Fruit fly (Drosophila melanogaster) whole organism, embryonic: ENCODE measurements around the gene CG9150.
A peak's percentile ranks its signal among the peaks of the same experiment; 100 is the strongest.

Source experiments
- Asciz ChIP-seq: fragments of 200-800 bp; sonication (Bioruptor generic); optimal IDR thresholded peaks from 2 replicates; lab custom pipeline; 2017; ENCODE audit warnings: missing biosample characterization, mild to moderate bottlenecking, missing genetic modification characterization, missing genetic modification reagents
- Atf-2 ChIP-seq: fragments of 200-800 bp; sonication (Bioruptor generic); optimal IDR thresholded peaks from 2 replicates; lab custom pipeline; 2016; ENCODE audit warnings: missing biosample characterization, missing genetic modification characterization
- CG10543 ChIP-seq: fragments of 200-800 bp; sonication (Bioruptor generic); optimal IDR thresholded peaks from 3 replicates; lab custom pipeline; 2017; ENCODE audit warnings: missing biosample characterization, mild to moderate bottlenecking, missing genetic modification characterization, moderate library complexity
- CG11247 ChIP-seq: fragments of 200-800 bp; sonication (Bioruptor generic); IDR thresholded peaks from 2 replicates; pipeline ENCODE4 v1.3.6; 2022; ENCODE audit warnings: missing biosample characterization, missing genetic modification characterization
- CG11504 ChIP-seq: fragments of 200-800 bp; sonication (Bioruptor generic); optimal IDR thresholded peaks from 3 replicates; lab custom pipeline; 2019; ENCODE audit warnings: missing biosample characterization, mild to moderate bottlenecking, missing genetic modification characterization, moderate library complexity
- CG12236 ChIP-seq: fragments of 200-800 bp; sonication (Bioruptor generic); optimal IDR thresholded peaks from 2 replicates; lab custom pipeline; 2016; ENCODE audit warnings: missing biosample characterization, missing genetic modification characterization
- CG1233 ChIP-seq: fragments of 200-800 bp; sonication (Bioruptor generic); optimal IDR thresholded peaks from 4 replicates; lab custom pipeline; 2018; ENCODE audit warnings: missing biosample characterization, mild to moderate bottlenecking, missing genetic modification characterization
- CG12659 ChIP-seq: fragments of 200-800 bp; sonication (Bioruptor generic); optimal IDR thresholded peaks from 3 replicates; lab custom pipeline; 2017; ENCODE audit warnings: mild to moderate bottlenecking, missing biosample characterization, missing genetic modification reagents, missing genetic modification characterization
- CG14667 ChIP-seq: fragments of 200-800 bp; sonication (Bioruptor generic); IDR thresholded peaks from 2 replicates; pipeline ENCODE4 v1.3.6; 2022; ENCODE audit warnings: missing biosample characterization, missing genetic modification characterization
- CG15269 ChIP-seq: fragments of 200-800 bp; sonication (Bioruptor generic); optimal IDR thresholded peaks from 2 replicates; lab custom pipeline; 2018; ENCODE audit warnings: missing biosample characterization, mild to moderate bottlenecking, missing genetic modification characterization, moderate library complexity
- CG16863 ChIP-seq: fragments of 200-800 bp; sonication (Bioruptor generic); optimal IDR thresholded peaks from 3 replicates; lab custom pipeline; 2016; ENCODE audit warnings: missing biosample characterization, missing genetic modification characterization
- CG1792 ChIP-seq: fragments of 200-800 bp; sonication (Bioruptor generic); optimal IDR thresholded peaks from 2 replicates; lab custom pipeline; 2016; ENCODE audit warnings: missing biosample characterization, missing genetic modification characterization
- CG1832 ChIP-seq: fragments of 200-800 bp; sonication (Bioruptor generic); optimal IDR thresholded peaks from 2 replicates; lab custom pipeline; 2017; ENCODE audit warnings: missing biosample characterization, mild to moderate bottlenecking, missing genetic modification characterization, inconsistent platforms
- CG32772 ChIP-seq: fragments of 200-800 bp; sonication (Bioruptor generic); IDR thresholded peaks from 2 replicates; pipeline ENCODE4 v1.3.6; 2022; ENCODE audit warnings: missing biosample characterization, missing genetic modification characterization
- CG34422 ChIP-seq: fragments of 200-800 bp; sonication (Bioruptor generic); IDR thresholded peaks from 3 replicates; pipeline ENCODE4 v1.3.6; 2022; ENCODE audit warnings: missing biosample characterization, missing genetic modification characterization
- CG4820 ChIP-seq: fragments of 200-800 bp; sonication (Bioruptor generic); optimal IDR thresholded peaks from 3 replicates; lab custom pipeline; 2016; ENCODE audit warnings: missing biosample characterization, missing genetic modification characterization
- CG6175 ChIP-seq: fragments of 200-800 bp; sonication (Bioruptor generic); IDR thresholded peaks from 3 replicates; pipeline ENCODE4 v1.3.6; 2022; ENCODE audit warnings: missing biosample characterization, missing genetic modification characterization
- CG6272 ChIP-seq: fragments of 200-800 bp; sonication (Bioruptor generic); IDR thresholded peaks from 2 replicates; pipeline ENCODE4 v1.3.6; 2022; ENCODE audit warnings: missing biosample characterization, missing genetic modification characterization
- CG8089 ChIP-seq: fragments of 200-800 bp; sonication (Bioruptor generic); optimal IDR thresholded peaks from 3 replicates; lab custom pipeline; 2016; ENCODE audit warnings: missing biosample characterization, missing genetic modification characterization
- CG8290 ChIP-seq, 3 experiments: fragments of 200-800 bp; sonication (Bioruptor generic); optimal IDR thresholded peaks; 2 replicates each; lab custom pipeline; 2016 to 2019; ENCODE audit warnings: missing biosample characterization in 3 of 3, missing genetic modification characterization in 3 of 3, mild to moderate bottlenecking in 2 of 3, moderate library complexity in 1 of 3
- CG9876 ChIP-seq: fragments of 200-800 bp; sonication (Bioruptor generic); optimal IDR thresholded peaks from 2 replicates; lab custom pipeline; 2016; ENCODE audit warnings: missing biosample characterization, missing genetic modification characterization
- CoRest ChIP-seq: fragments of 200-800 bp; sonication (Bioruptor generic); optimal IDR thresholded peaks from 3 replicates; lab custom pipeline; 2018; ENCODE audit warnings: missing biosample characterization, mild to moderate bottlenecking, missing genetic modification characterization, moderate library complexity
- Dek ChIP-seq: fragments of 200-800 bp; sonication (Bioruptor generic); optimal IDR thresholded peaks from 3 replicates; lab custom pipeline; 2019; ENCODE audit warnings: missing biosample characterization, mild to moderate bottlenecking, missing genetic modification characterization, moderate library complexity
- Drgx ChIP-seq: fragments of 200-800 bp; sonication (Bioruptor generic); IDR thresholded peaks from 2 replicates; pipeline ENCODE4 v1.3.6; 2022; ENCODE audit warnings: missing biosample characterization, missing genetic modification characterization
- HHEX ChIP-seq: fragments of 200-800 bp; sonication (Bioruptor generic); optimal IDR thresholded peaks from 3 replicates; lab custom pipeline; 2017; ENCODE audit warnings: missing biosample characterization, mild to moderate bottlenecking, missing genetic modification characterization, missing genetic modification reagents
- Hmx ChIP-seq: fragments of 200-800 bp; sonication (Bioruptor generic); optimal IDR thresholded peaks from 2 replicates; lab custom pipeline; 2016; ENCODE audit warnings: missing biosample characterization, missing genetic modification characterization
- Pdp1 ChIP-seq, 2 experiments: fragments of 200-800 bp; sonication (Bioruptor generic); optimal IDR thresholded peaks; 3 replicates each; lab custom pipeline; 2016; ENCODE audit warnings: missing biosample characterization in 2 of 2, missing genetic modification characterization in 2 of 2, mild to moderate bottlenecking in 1 of 2, moderate library complexity in 1 of 2
- cad ChIP-seq: fragments of >200 bp; optimal IDR thresholded peaks from 2 replicates; lab custom pipeline; 2017; ENCODE audit warnings: missing biosample characterization, missing genetic modification characterization
- caup ChIP-seq: fragments of 200-800 bp; sonication (Bioruptor generic); optimal IDR thresholded peaks from 3 replicates; lab custom pipeline; 2017; ENCODE audit warnings: missing biosample characterization, mild to moderate bottlenecking, missing genetic modification characterization, moderate library complexity; ENCODE audit not compliant: severe bottlenecking
- corto ChIP-seq: fragments of 200-800 bp; sonication (Bioruptor generic); optimal IDR thresholded peaks from 2 replicates; lab custom pipeline; 2016; ENCODE audit warnings: missing biosample characterization, mild to moderate bottlenecking, missing genetic modification characterization, moderate library complexity
- exex ChIP-seq: fragments of 200-800 bp; sonication (Bioruptor generic); optimal IDR thresholded peaks from 4 replicates; lab custom pipeline; 2018; ENCODE audit warnings: missing biosample characterization, mild to moderate bottlenecking, missing genetic modification characterization, moderate library complexity
- ftz-f1 ChIP-seq: fragments of 200-800 bp; sonication (Bioruptor generic); optimal IDR thresholded peaks from 2 replicates; lab custom pipeline; 2016; ENCODE audit warnings: missing biosample characterization, missing genetic modification characterization
- gce ChIP-seq: fragments of 200-800 bp; sonication (Bioruptor generic); IDR thresholded peaks from 3 replicates; pipeline ENCODE4 v1.3.6; 2022; ENCODE audit warnings: missing biosample characterization, missing genetic modification characterization
- grau ChIP-seq: fragments of 200-800 bp; optimal IDR thresholded peaks from 3 replicates; lab custom pipeline; 2019; ENCODE audit warnings: missing biosample characterization, mild to moderate bottlenecking, missing genetic modification characterization, moderate library complexity
- lbe ChIP-seq: fragments of 200-800 bp; sonication (Bioruptor generic); optimal IDR thresholded peaks from 2 replicates; lab custom pipeline; 2016; ENCODE audit warnings: missing biosample characterization, mild to moderate bottlenecking, missing genetic modification characterization
- lilli ChIP-seq: fragments of 200-800 bp; sonication (Bioruptor generic); optimal IDR thresholded peaks from 3 replicates; lab custom pipeline; 2016; ENCODE audit warnings: missing biosample characterization, missing genetic modification characterization
- luna ChIP-seq: fragments of 200-800 bp; sonication (Bioruptor generic); optimal IDR thresholded peaks from 2 replicates; lab custom pipeline; 2016; ENCODE audit warnings: missing biosample characterization, missing genetic modification characterization
- maf-S ChIP-seq: fragments of 200-800 bp; sonication (Bioruptor generic); optimal IDR thresholded peaks from 2 replicates; lab custom pipeline; 2016; ENCODE audit warnings: missing biosample characterization, missing genetic modification characterization
- mam ChIP-seq: fragments of 200-800 bp; sonication (Bioruptor generic); optimal IDR thresholded peaks from 3 replicates; lab custom pipeline; 2016; ENCODE audit warnings: missing biosample characterization, missing genetic modification characterization
- org-1 ChIP-seq: fragments of 200-800 bp; sonication (Bioruptor generic); optimal IDR thresholded peaks from 2 replicates; lab custom pipeline; 2017; ENCODE audit warnings: missing biosample characterization, missing genetic modification characterization
- otp ChIP-seq: fragments of 200-800 bp; sonication (Bioruptor generic); IDR thresholded peaks from 3 replicates; pipeline ENCODE4, ENCODE4 v1.3.6; 2022; ENCODE audit warnings: missing biosample characterization, missing genetic modification characterization
- peb ChIP-seq: fragments of 200-800 bp; sonication (Bioruptor generic); IDR thresholded peaks from 2 replicates; pipeline ENCODE4 v1.3.6; 2022; ENCODE audit warnings: missing biosample characterization, missing genetic modification characterization
- row ChIP-seq: fragments of 200-800 bp; sonication (Bioruptor generic); IDR thresholded peaks from 3 replicates; pipeline ENCODE4 v1.3.6; 2022; ENCODE audit warnings: missing biosample characterization, missing genetic modification characterization
- slbo ChIP-seq: fragments of 200-800 bp; sonication (Bioruptor generic); IDR thresholded peaks from 2 replicates; pipeline ENCODE4 v1.3.6; 2022; ENCODE audit warnings: missing biosample characterization, missing genetic modification characterization
- unc-4 ChIP-seq: fragments of 200-800 bp; sonication (Bioruptor generic); IDR thresholded peaks from 2 replicates; pipeline ENCODE4 v1.3.6; 2022; ENCODE audit warnings: missing biosample characterization, missing genetic modification characterization; ENCODE audit not compliant: partially characterized antibody
- unpg ChIP-seq: fragments of 200-800 bp; sonication (Bioruptor generic); optimal IDR thresholded peaks from 3 replicates; lab custom pipeline; 2018; ENCODE audit warnings: missing biosample characterization, mild to moderate bottlenecking, missing genetic modification characterization, moderate library complexity
- zen ChIP-seq: fragments of 200-800 bp; sonication (Bioruptor generic); optimal IDR thresholded peaks from 3 replicates; lab custom pipeline; 2018; ENCODE audit warnings: missing biosample characterization, mild to moderate bottlenecking, missing genetic modification characterization, moderate library complexity

The CG9150 gene

dm6 chr2L:6020535-6020934, 47.9 kb downstream of the CG9150 start, which contains the start of gene CG13996:
TSS of gene CG13996 (plus strand) at chr2L:6020835.
- TF ChIP-seq mam (GFP tag; lab: Kevin White, UChicago) (no peak), CG12236 (GFP tag; lab: Kevin White, UChicago) (no peak), grau (tag; lab: Kevin White, UChicago) (no peak)

dm6 chr2L:6019352-6020131, 48.9 kb downstream of the CG9150 start, which contains the start of gene H2.0:
TSS of gene H2.0 (minus strand) at chr2L:6019402.
- TF ChIP-seq CG8290 (GFP tag; optimal IDR thresholded peaks at IDR 0.05; lab: Kevin White, UChicago), result no peak
- TF ChIP-seq CG8290 (tag; optimal IDR thresholded peaks at IDR 0.05; lab: Kevin White, UChicago), result no peak
- TF ChIP-seq CG1792 (GFP tag; lab: Kevin White, UChicago), result no peak
- peak; percentile 7; the same call in 1 of the 2 replicates for TF ChIP-seq Drgx (GFP tag; lab: Robert Waterston, UW)
- peak; percentile 30 for TF ChIP-seq CG1233 (GFP tag; lab: Kevin White, UChicago)
- peak; percentile 13 for TF ChIP-seq CG16863
- peak; percentile 50 for TF ChIP-seq CG1832 (GFP tag; lab: Kevin White, UChicago)
- TF ChIP-seq slbo, result no peak
- no peak for TF ChIP-seq Dek (tag; lab: Kevin White, UChicago)
- TF ChIP-seq CG12659 (GFP tag; lab: Kevin White, UChicago), result no peak
- TF ChIP-seq row (GFP tag; lab: Robert Waterston, UW), result peak; percentile 67
- TF ChIP-seq unc-4, result no peak
- TF ChIP-seq HHEX (GFP tag; lab: Kevin White, UChicago), result no peak
- no peak for TF ChIP-seq CG8089 (GFP tag; lab: Kevin White, UChicago)
- TF ChIP-seq CG34422 (GFP tag; lab: Robert Waterston, UW), result no peak
- no peak for TF ChIP-seq CG6175 (GFP tag; lab: Robert Waterston, UW)
- no peak for TF ChIP-seq exex (tag; lab: Kevin White, UChicago)
- peak; percentile 30 for TF ChIP-seq CG4820 (GFP tag; lab: Kevin White, UChicago)
- TF ChIP-seq corto (GFP tag; lab: Kevin White, UChicago), result no peak
- peak; percentile 20 for TF ChIP-seq zen
- no peak for TF ChIP-seq CG32772 (GFP tag; lab: Robert Waterston, UW)
- TF ChIP-seq Pdp1 (GFP tag; optimal IDR thresholded peaks at IDR 0.05; lab: Kevin White, UChicago), result no peak
- no peak for TF ChIP-seq cad (GFP tag; lab: Kevin White, UChicago)
- no peak for TF ChIP-seq CG6272 (GFP tag; lab: Robert Waterston, UW)
- TF ChIP-seq CG11504 (tag; lab: Kevin White, UChicago), result no peak
- no peak for TF ChIP-seq Hmx (GFP tag; lab: Kevin White, UChicago)
- TF ChIP-seq gce (GFP tag; lab: Robert Waterston, UW), result no peak
- TF ChIP-seq Atf-2 (GFP tag; lab: Kevin White, UChicago), result peak; percentile 25
- no peak for TF ChIP-seq caup (GFP tag; lab: Kevin White, UChicago)
- TF ChIP-seq CG10543, result peak; percentile 26
- TF ChIP-seq maf-S (GFP tag; lab: Kevin White, UChicago), result no peak
- peak; percentile 22 for TF ChIP-seq lilli (GFP tag; lab: Kevin White, UChicago)
- TF ChIP-seq CG9876 (GFP tag; lab: Kevin White, UChicago), result no peak
- peak; percentile 39 for TF ChIP-seq org-1 (GFP tag; lab: Kevin White, UChicago)
- no peak for TF ChIP-seq ftz-f1 (GFP tag; lab: Kevin White, UChicago)
- TF ChIP-seq CoRest (tag; lab: Kevin White, UChicago), result peak; percentile 38
- peak; percentile 18 for TF ChIP-seq unpg
- TF ChIP-seq CG11247 (GFP tag; lab: Robert Waterston, UW), result no peak
- TF ChIP-seq luna (GFP tag; lab: Kevin White, UChicago), result no peak
- TF ChIP-seq lbe (GFP tag; lab: Kevin White, UChicago), result no peak
- TF ChIP-seq CG15269 (tag; lab: Kevin White, UChicago), result no peak
- no peak for TF ChIP-seq peb (GFP tag; lab: Robert Waterston, UW)
- TF ChIP-seq otp (GFP tag; lab: Robert Waterston, UW), result 0 out of 3 replicates have a peak, but pooled peaks have one; percentile 49
- TF ChIP-seq Asciz (GFP tag; lab: Kevin White, UChicago), result no peak
- no peak for TF ChIP-seq CG14667
